ENCODE assay signal across 1 fruit fly cellular context in genomic region chr3R:15677550-15677973, dm6.
TF ChIP-seq lines count a peak whose summit lies in the region.

No protein-coding gene starts in this region.

TF ChIP-seq in whole organism, embryonic, 481 proteins besides CTCF, POLR2A, EP300 and RAD21 (continued from another document):
- TF ChIP-seq pum (GFP tag; optimal IDR thresholded peaks at IDR 0.05; lab: Kevin White, UChicago) = no peak
- no peak for TF ChIP-seq Gsc (GFP tag; IDR thresholded peaks at IDR 0.05; lab: Robert Waterston, UW)
- peak; percentile 0 for TF ChIP-seq CG4854 (GFP tag; optimal IDR thresholded peaks at IDR 0.05; lab: Kevin White, UChicago)
- peak; percentile 46 for TF ChIP-seq CG2678 (tag; optimal IDR thresholded peaks at IDR 0.05; lab: Kevin White, UChicago)
- no peak for TF ChIP-seq trem (tag; optimal IDR thresholded peaks at IDR 0.05; lab: Kevin White, UChicago)
- no peak for TF ChIP-seq NC2β (GFP tag; optimal IDR thresholded peaks at IDR 0.05; lab: Kevin White, UChicago)
- no peak for TF ChIP-seq CG10147 (GFP tag; optimal IDR thresholded peaks at IDR 0.05; lab: Kevin White, UChicago)
- no peak for TF ChIP-seq pho (GFP tag; optimal IDR thresholded peaks at IDR 0.05; lab: Kevin White, UChicago)
- TF ChIP-seq CG11085 (GFP tag; IDR thresholded peaks at IDR 0.05; lab: Robert Waterston, UW) = no peak
- TF ChIP-seq CG17359 (tag; optimal IDR thresholded peaks at IDR 0.05; lab: Kevin White, UChicago) = no peak
- TF ChIP-seq hkb (optimal IDR thresholded peaks at IDR 0.05; lab: Kevin White, UChicago) = no peak
- no peak for TF ChIP-seq hkb (GFP tag; IDR thresholded peaks at IDR 0.05; lab: Robert Waterston, UW)
- TF ChIP-seq CG2120 (GFP tag; optimal IDR thresholded peaks at IDR 0.05; lab: Kevin White, UChicago) = no peak
- TF ChIP-seq dmrt99B (tag; optimal IDR thresholded peaks at IDR 0.05; lab: Kevin White, UChicago) = peak; percentile 31
- TF ChIP-seq sens (GFP tag; lab: Kevin White, UChicago) = peak; percentile 64
- TF ChIP-seq Stat92E (GFP tag; optimal IDR thresholded peaks at IDR 0.05; lab: Kevin White, UChicago) = no peak
- TF ChIP-seq peb (GFP tag; IDR thresholded peaks at IDR 0.05; lab: Robert Waterston, UW) = no peak
- peak in 1 of 3 experiments; percentile 36 for TF ChIP-seq lola (GFP tag; optimal IDR thresholded peaks at IDR 0.05; lab: Kevin White, UChicago)
- TF ChIP-seq HLHmδ (GFP tag; optimal IDR thresholded peaks at IDR 0.05; lab: Kevin White, UChicago) = no peak
- TF ChIP-seq Asciz (GFP tag; optimal IDR thresholded peaks at IDR 0.05; lab: Kevin White, UChicago) = peak; percentile 57
- no peak for TF ChIP-seq CG2712 (tag; optimal IDR thresholded peaks at IDR 0.05; lab: Kevin White, UChicago)
- TF ChIP-seq Fer2 (tag; optimal IDR thresholded peaks at IDR 0.05; lab: Kevin White, UChicago) = no peak
- no peak for TF ChIP-seq Chrac-16 (GFP tag; optimal IDR thresholded peaks at IDR 0.05; lab: Kevin White, UChicago)
- no peak for TF ChIP-seq CG17361 (GFP tag; IDR thresholded peaks at IDR 0.05; lab: Robert Waterston, UW)
- no peak for TF ChIP-seq Ets65A (GFP tag; lab: Kevin White, UChicago)
- no peak for TF ChIP-seq gt (GFP tag; IDR thresholded peaks at IDR 0.05; lab: Robert Waterston, UW)
- TF ChIP-seq grn (GFP tag; optimal IDR thresholded peaks at IDR 0.05; lab: Kevin White, UChicago) = no peak
- TF ChIP-seq CG4707 (GFP tag; optimal IDR thresholded peaks at IDR 0.05; lab: Kevin White, UChicago) = peak; percentile 16
- peak; percentile 35 for TF ChIP-seq CG10431 (GFP tag; optimal IDR thresholded peaks at IDR 0.05; lab: Kevin White, UChicago)
- TF ChIP-seq ro (GFP tag; IDR thresholded peaks at IDR 0.05; lab: Robert Waterston, UW) = no peak
- no peak for TF ChIP-seq Max (GFP tag; optimal IDR thresholded peaks at IDR 0.05; lab: Kevin White, UChicago)
- TF ChIP-seq CG15479 (GFP tag; optimal IDR thresholded peaks at IDR 0.05; lab: Kevin White, UChicago) = no peak
- no peak for TF ChIP-seq CG17612 (GFP tag; IDR thresholded peaks at IDR 0.05; lab: Robert Waterston, UW)
- TF ChIP-seq bigmax (GFP tag; optimal IDR thresholded peaks at IDR 0.05; lab: Kevin White, UChicago) = no peak
- no peak for TF ChIP-seq jigr1 (GFP tag; IDR thresholded peaks at IDR 0.05; lab: Robert Waterston, UW)
- no peak for TF ChIP-seq nau (GFP tag; optimal IDR thresholded peaks at IDR 0.05; lab: Kevin White, UChicago)
- peak; percentile 18 for TF ChIP-seq CG7987 (GFP tag; optimal IDR thresholded peaks at IDR 0.05; lab: Kevin White, UChicago)
- no peak for TF ChIP-seq CG15073 (GFP tag; optimal IDR thresholded peaks at IDR 0.05; lab: Kevin White, UChicago)
- TF ChIP-seq MBD-R2 (GFP tag; IDR thresholded peaks at IDR 0.05; lab: Robert Waterston, UW) = no peak
- no peak for TF ChIP-seq Lpt (GFP tag; optimal IDR thresholded peaks at IDR 0.05; lab: Kevin White, UChicago)
- no peak for TF ChIP-seq CG7372 (GFP tag; IDR thresholded peaks at IDR 0.05; lab: Robert Waterston, UW)
- no peak for TF ChIP-seq Med (GFP tag; lab: Kevin White, UChicago)
- TF ChIP-seq Hmx (GFP tag; optimal IDR thresholded peaks at IDR 0.05; lab: Kevin White, UChicago) = no peak
- no peak for TF ChIP-seq Sry-δ (GFP tag; optimal IDR thresholded peaks at IDR 0.05; lab: Kevin White, UChicago)
- peak; percentile 11 for TF ChIP-seq kay (GFP tag; optimal IDR thresholded peaks at IDR 0.05; lab: Kevin White, UChicago)
- no peak for TF ChIP-seq CG14441 (GFP tag; IDR thresholded peaks at IDR 0.05; lab: Robert Waterston, UW)
- no peak for TF ChIP-seq pnt (GFP tag; optimal IDR thresholded peaks at IDR 0.05; lab: Kevin White, UChicago)
- peak; percentile 21 for TF ChIP-seq CG17385 (GFP tag; optimal IDR thresholded peaks at IDR 0.05; lab: Kevin White, UChicago)
- no peak for TF ChIP-seq CG17802 (tag; optimal IDR thresholded peaks at IDR 0.05; lab: Kevin White, UChicago)
- no peak for TF ChIP-seq CG15514 (GFP tag; optimal IDR thresholded peaks at IDR 0.05; lab: Kevin White, UChicago)
- no peak for TF ChIP-seq dimm (GFP tag; IDR thresholded peaks at IDR 0.05; lab: Robert Waterston, UW)
- TF ChIP-seq CG7786 (GFP tag; optimal IDR thresholded peaks at IDR 0.05; lab: Kevin White, UChicago) = no peak
- no peak for TF ChIP-seq CG16815 (GFP tag; optimal IDR thresholded peaks at IDR 0.05; lab: Kevin White, UChicago)
- TF ChIP-seq gfzf (GFP tag; optimal IDR thresholded peaks at IDR 0.05; lab: Kevin White, UChicago) = no peak
- TF ChIP-seq Xrp1 (GFP tag; IDR thresholded peaks at IDR 0.05; lab: Robert Waterston, UW) = peak; percentile 39; the same call in 1 of the 2 replicates
- TF ChIP-seq fru (optimal IDR thresholded peaks at IDR 0.05; lab: Kevin White, UChicago) = no peak
- no peak for TF ChIP-seq Kr (GFP tag; optimal IDR thresholded peaks at IDR 0.05; lab: Kevin White, UChicago)
- no peak for TF ChIP-seq CG14860 (GFP tag; IDR thresholded peaks at IDR 0.05; lab: Robert Waterston, UW; ENCODE audit: partially characterized antibody)
- TF ChIP-seq HLH3B (GFP tag; IDR thresholded peaks at IDR 0.05; lab: Robert Waterston, UW) = no peak
- no peak for TF ChIP-seq CG7357 (GFP tag; IDR thresholded peaks at IDR 0.05; lab: Robert Waterston, UW)
- TF ChIP-seq Trl (optimal IDR thresholded peaks at IDR 0.05; lab: Kevin White, UChicago) = peak in 1 of 2 experiments; percentile 11
- TF ChIP-seq Trl (GFP tag; optimal IDR thresholded peaks at IDR 0.05; lab: Kevin White, UChicago) = no peak
- TF ChIP-seq CG2116 (GFP tag; optimal IDR thresholded peaks at IDR 0.05; lab: Kevin White, UChicago) = no peak
- TF ChIP-seq CG8359 (GFP tag; optimal IDR thresholded peaks at IDR 0.05; lab: Kevin White, UChicago; ENCODE audit: borderline replicate concordance) = peak; percentile 55
- TF ChIP-seq CG13424 (tag; optimal IDR thresholded peaks at IDR 0.05; lab: Kevin White, UChicago) = no peak
- TF ChIP-seq maf-S (GFP tag; optimal IDR thresholded peaks at IDR 0.05; lab: Kevin White, UChicago) = no peak
- no peak for TF ChIP-seq Adf1 (GFP tag; IDR thresholded peaks at IDR 0.05; lab: Robert Waterston, UW)
- TF ChIP-seq Six4 (GFP tag; optimal IDR thresholded peaks at IDR 0.05; lab: Kevin White, UChicago) = no peak
- no peak for TF ChIP-seq Bdp1 (GFP tag; optimal IDR thresholded peaks at IDR 0.05; lab: Kevin White, UChicago)
- TF ChIP-seq Ptx1 (GFP tag; IDR thresholded peaks at IDR 0.05; lab: Robert Waterston, UW) = no peak
